Worm (Caenorhabditis elegans): ENCODE results near the gene Y6G8.6.
"Not testable (repeated sequence)": the region's sequence is repeated elsewhere in the genome, so short reads cannot be mapped to it uniquely, and the experiment has no call there.

The Y6G8.6 gene

ce11 chrV:17607797-17608196 is 8.9 kb downstream of the Y6G8.6 start, which contains the start of gene srz-91:
srz-91 (plus strand) TSS chrV:17608097.
- TF ChIP-seq nhr-48 (tag; optimal IDR thresholded peaks at IDR 0.05) (no peak), dmd-6 (GFP tag; IDR thresholded peaks at IDR 0.05) (no peak), madf-9 (GFP tag; conservative IDR thresholded peaks at IDR 0.05) (no peak), ztf-11 (tag; optimal IDR thresholded peaks at IDR 0.05) (no peak), ZK337.2 (GFP tag; IDR thresholded peaks at IDR 0.05) (no peak), nhr-76 (tag; optimal IDR thresholded peaks at IDR 0.05) (no peak), set-16 (GFP tag; IDR thresholded peaks at IDR 0.05) (no peak)

- not testable (repeated sequence) for TF ChIP-seq nhr-6 (tag; optimal IDR thresholded peaks at IDR 0.05); ces-1 (GFP tag; optimal IDR thresholded peaks at IDR 0.05); ZK546.5 (tag; optimal IDR thresholded peaks at IDR 0.05)
Measured at ce11 chrV:17606050-17606449, 10.7 kb downstream of the Y6G8.6 start, which contains the start of gene Y6G8.16. Y6G8.16 (plus strand) TSS chrV:17606350.

- TF ChIP-seq F44E2.7 (GFP tag; IDR thresholded peaks at IDR 0.05) (no peak), spr-3 (GFP tag; optimal IDR thresholded peaks at IDR 0.05) (no peak), zip-2 (tag; optimal IDR thresholded peaks at IDR 0.05) (no peak), nhr-6 (tag; optimal IDR thresholded peaks at IDR 0.05) (no peak), mes-2 (tag; optimal IDR thresholded peaks at IDR 0.05; ENCODE audit: poor library complexity, severe bottlenecking) (no peak), ceh-44 (GFP tag; IDR thresholded peaks at IDR 0.05) (no peak)
Measured at ce11 chrV:17601520-17601919, 15.2 kb downstream of the Y6G8.6 start, which contains the start of gene ztf-25. ztf-25 (plus strand) TSS chrV:17601820.

ce11 chrV:17598810-17599209 is 17.9 kb downstream of the Y6G8.6 start, which contains the start of gene Y6G8.2:
Y6G8.2 (minus strand) TSS chrV:17598956.
- TF ChIP-seq ZK337.2 (GFP tag; IDR thresholded peaks at IDR 0.05) (no peak), duxl-1 (tag; optimal IDR thresholded peaks at IDR 0.05; ENCODE audit: poor library complexity) (peak; percentile 5), dmd-6 (GFP tag; IDR thresholded peaks at IDR 0.05) (peak; percentile 26; the same call in 1 of the 2 replicates), lin-1 (GFP tag; IDR thresholded peaks at IDR 0.05) (no peak), nhr-28 (tag; optimal IDR thresholded peaks at IDR 0.05) (peak; percentile 44), dve-1 (tag; optimal IDR thresholded peaks at IDR 0.05; ENCODE audit: insufficient read depth) (peak; percentile 46), nhr-77 (tag; optimal IDR thresholded peaks at IDR 0.05) (peak; percentile 12), pqm-1 (tag; optimal IDR thresholded peaks at IDR 0.05) (peak; percentile 78), lin-29 (GFP tag; IDR thresholded peaks at IDR 0.05) (no peak), hlh-11 (tag; optimal IDR thresholded peaks at IDR 0.05) (peak; percentile 22), ceh-32 (tag; optimal IDR thresholded peaks at IDR 0.05; ENCODE audit: poor library complexity) (no peak), daf-16 (GFP tag; optimal IDR thresholded peaks at IDR 0.05) (peak in 1 of 2 experiments; percentile 20), daf-16 (tag; optimal IDR thresholded peaks at IDR 0.05) (peak; percentile 97), lim-7 (GFP tag; IDR thresholded peaks at IDR 0.05) (no peak), fos-1 (tag; optimal IDR thresholded peaks at IDR 0.05) (no peak)

- 0 out of 2 replicates have a peak, but pooled peaks have one; percentile 17 for TF ChIP-seq F26F4.8 (GFP tag; conservative IDR thresholded peaks at IDR 0.05)
- TF ChIP-seq daf-12 (tag; optimal IDR thresholded peaks at IDR 0.05) = no peak
- TF ChIP-seq set-16 (GFP tag; IDR thresholded peaks at IDR 0.05) = peak; percentile 54; the same call in 1 of the 2 replicates
Measured at ce11 chrV:17595691-17596090, 21.0 kb downstream of the Y6G8.6 start.

ce11 chrV:17584352-17584843 is 32.3 kb downstream of the Y6G8.6 start, which contains the start of gene fbxa-133:
fbxa-133 (plus strand) TSS chrV:17584793.
- TF ChIP-seq set-16 (GFP tag; IDR thresholded peaks at IDR 0.05) (peak; percentile 65), D1046.2 (GFP tag; IDR thresholded peaks at IDR 0.05) (0 out of 2 replicates have a peak, but pooled peaks have one; percentile 26)

Measured in whole organism, L4 larva.